Worm (Caenorhabditis elegans) whole organism, L3 larva: ENCODE data around the gene M04B2.4.

ENCODE experiments used
- elt-1 ChIP-seq: fragments of 150-350 bp; optimal IDR thresholded peaks from 2 replicates; lab custom pipeline; 2014; ENCODE audit warnings: missing biosample characterization, missing genetic modification characterization
- zag-1 ChIP-seq: fragments of 150-350 bp; optimal IDR thresholded peaks from 2 replicates; lab custom pipeline; 2014; ENCODE audit warnings: missing biosample characterization, missing genetic modification characterization

DNA sequence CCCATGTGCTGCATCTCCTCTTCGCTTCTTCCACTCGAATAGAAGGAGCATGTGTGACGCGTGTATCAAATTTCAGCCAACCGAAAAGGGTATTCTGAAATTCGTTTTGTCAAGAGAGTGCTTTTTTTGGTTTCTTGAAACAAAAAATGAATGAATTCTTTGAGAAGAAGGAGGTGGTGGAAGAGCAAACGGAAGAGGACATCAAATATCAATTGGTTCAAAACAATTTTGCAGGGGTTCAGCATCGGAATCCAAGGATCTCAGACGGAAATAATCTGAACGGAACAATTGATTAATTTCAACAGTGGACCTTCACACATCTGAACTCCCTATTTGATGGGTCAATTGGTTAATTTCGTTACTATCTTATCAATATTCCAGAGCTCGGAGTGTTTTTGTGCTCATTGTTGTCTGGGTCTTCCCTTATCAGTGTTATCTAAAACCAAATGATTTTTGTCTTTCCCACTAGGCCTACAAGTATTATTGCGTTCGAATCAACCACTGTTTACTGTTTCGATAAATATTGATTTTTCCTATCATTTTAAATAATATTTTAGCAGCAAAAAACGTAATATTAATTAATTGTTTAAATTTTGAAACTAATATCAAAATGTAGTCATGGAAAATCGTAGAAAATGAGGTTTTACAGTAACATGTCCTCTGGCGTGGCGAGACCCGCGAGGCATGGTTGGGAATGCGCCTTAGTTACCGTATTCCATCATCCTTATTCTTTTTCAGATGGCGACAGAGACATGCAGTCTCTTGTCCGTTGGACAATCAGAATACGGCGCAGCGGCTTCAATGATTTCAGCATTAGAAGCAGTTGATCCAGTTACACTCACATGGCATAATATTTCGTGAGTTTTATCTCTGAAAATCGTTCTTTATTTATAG lies 50.9 kb downstream of the M04B2.4 start, which contains the start of the genes C10C6.13 and wht-2:
- TF ChIP-seq zag-1 (no peak), elt-1 (tag; lab: Kevin White, UChicago) (no peak)
